Worm (Caenorhabditis elegans) whole organism, dauer: Measurements from ENCODE around the gene metl-18.

ENCODE experiments used
- unc-62 ChIP-seq: sonication (generic microtip); optimal IDR thresholded peaks from 2 replicates; lab custom pipeline; 2017; ENCODE audit warnings: missing biosample characterization, missing genetic modification reagents, missing genetic modification characterization

The metl-18 gene

ce11 chrIII:3425438-3425837, at the start of gene metl-18:
Gene metl-18, plus strand, starts transcription at chrIII:3425738.
- TF ChIP-seq unc-62 (GFP tag; lab: Kevin White, UChicago): no peak

- no peak for TF ChIP-seq unc-62 (GFP tag; lab: Kevin White, UChicago)
Observed at ce11 chrIII:3377134-3377533, 48.4 kb upstream of the metl-18 start.

- TF ChIP-seq unc-62 (GFP tag; lab: Kevin White, UChicago): no peak
Observed at ce11 chrIII:3377700-3378099, 47.8 kb upstream of the metl-18 start.

ce11 chrIII:3381866-3382265, 43.7 kb upstream of the metl-18 start:
- TF ChIP-seq unc-62 (GFP tag; lab: Kevin White, UChicago): no peak

DNA sequence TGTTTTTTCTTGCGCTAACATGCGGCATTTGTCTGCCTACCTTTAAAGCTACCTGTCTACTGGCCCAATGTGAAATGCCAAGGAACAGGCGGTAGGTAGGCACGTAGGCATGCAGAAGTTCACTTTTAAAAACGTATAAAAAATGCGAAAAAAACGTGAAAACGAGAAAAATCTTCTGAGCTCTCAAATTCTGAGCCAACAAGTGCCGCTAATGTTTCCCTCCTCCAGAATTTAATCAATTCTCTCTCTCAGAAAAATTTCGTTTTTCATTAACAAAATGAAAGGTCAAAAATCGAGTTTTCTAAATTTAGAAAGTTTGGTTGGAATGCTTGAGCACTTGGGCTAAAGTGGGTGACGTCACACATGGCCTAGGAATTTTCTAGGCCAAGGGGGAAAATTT, 43.1 kb upstream of the metl-18 start:
- no peak for TF ChIP-seq unc-62 (GFP tag; lab: Kevin White, UChicago)

- TF ChIP-seq unc-62 (GFP tag; lab: Kevin White, UChicago): no peak
Observed at ce11 chrIII:3389426-3390020, 36.0 kb upstream of the metl-18 start, which contains the start of the genes elmd-1 and hecw-1. Gene elmd-1, plus strand, starts transcription at chrIII:3389919. Gene hecw-1, minus strand, starts transcription at chrIII:3389970.

DNA sequence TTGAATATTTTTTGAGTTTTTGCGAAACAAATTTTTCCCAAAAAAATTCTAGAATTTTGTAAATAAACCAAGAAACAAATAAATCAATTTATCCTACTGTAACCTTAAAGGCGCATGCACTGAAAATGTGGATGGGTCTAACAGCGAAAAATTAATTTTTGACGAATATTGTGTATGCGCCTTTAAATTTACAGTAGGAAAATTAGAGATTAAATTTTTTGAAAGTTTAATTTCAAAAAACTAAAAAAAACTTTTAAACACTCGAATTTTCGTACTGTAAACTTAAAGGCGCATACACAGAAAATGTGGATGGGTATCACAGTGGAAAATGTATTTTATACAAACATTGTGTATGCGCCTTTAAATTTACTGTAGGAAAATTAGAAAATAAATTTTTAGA, 35.4 kb upstream of the metl-18 start:
- TF ChIP-seq unc-62 (GFP tag; lab: Kevin White, UChicago): no peak

DNA sequence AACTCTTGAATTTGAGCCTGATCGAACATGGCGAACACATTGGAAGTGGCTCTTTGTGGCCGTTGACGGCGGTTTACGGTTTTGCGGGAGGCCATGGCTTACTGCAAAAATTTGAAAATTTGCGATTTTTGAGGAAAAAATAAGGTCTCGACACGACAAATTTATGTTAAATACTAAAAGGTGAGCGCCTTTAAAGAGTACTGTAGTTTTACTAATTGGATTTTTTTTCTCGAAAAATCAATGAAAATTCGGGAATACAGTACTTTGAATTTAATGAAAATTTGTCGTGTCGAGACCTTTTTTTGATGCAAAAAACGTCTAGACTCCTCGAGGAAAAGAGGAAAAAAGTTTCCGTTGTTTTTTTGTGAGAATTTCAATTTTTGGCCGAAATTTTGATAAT, 31.9 kb upstream of the metl-18 start, which contains the start of gene mlc-4:
Gene mlc-4 (minus strand): TSS at position 101 of the 400 bp plus-strand sequence.
- no peak for TF ChIP-seq unc-62 (GFP tag; lab: Kevin White, UChicago)

DNA sequence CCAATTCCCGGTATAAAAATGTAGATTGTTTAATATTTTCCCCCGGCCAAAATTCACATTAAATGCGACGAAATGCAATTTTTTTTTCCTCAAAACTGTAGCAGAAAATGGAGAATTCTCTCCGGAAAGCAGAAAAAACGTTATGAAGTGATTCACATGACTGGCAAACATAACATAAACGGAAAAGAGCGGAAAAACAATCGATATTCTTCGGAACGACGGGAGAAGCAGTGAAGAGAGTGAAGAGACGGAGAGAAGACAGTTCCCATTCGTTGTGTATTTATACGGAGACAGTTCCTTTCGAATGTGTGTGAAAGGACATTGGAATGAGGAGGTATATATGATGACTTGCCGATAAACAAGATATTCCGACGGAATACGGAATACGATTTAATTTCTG, 30.4 kb upstream of the metl-18 start:
- no peak for TF ChIP-seq unc-62 (GFP tag; lab: Kevin White, UChicago)

ce11 chrIII:3395874-3396467, 29.6 kb upstream of the metl-18 start, which contains the start of gene cri-3:
Gene cri-3, plus strand, starts transcription at chrIII:3396355.
- TF ChIP-seq unc-62 (GFP tag; lab: Kevin White, UChicago): no peak

DNA sequence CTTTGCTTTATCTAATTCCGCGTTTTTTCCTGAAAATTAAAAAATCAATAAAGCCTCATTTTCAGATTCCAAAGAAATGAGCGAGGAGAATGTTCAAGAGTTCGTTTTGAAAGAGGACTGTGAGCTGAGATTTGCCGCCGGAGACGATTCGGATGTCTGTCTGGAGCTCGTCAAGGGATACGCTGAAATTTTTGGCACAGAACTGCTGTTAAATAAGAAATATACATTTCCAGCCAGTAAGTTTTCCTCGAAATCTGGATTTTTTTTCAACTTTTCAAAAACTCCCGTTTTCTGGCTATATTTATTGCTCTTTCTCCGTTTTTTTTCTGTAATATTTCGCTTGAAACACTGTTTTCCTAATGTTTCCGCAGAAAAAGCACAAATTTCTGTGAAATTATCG, 27.9 kb upstream of the metl-18 start, which contains the start of gene clpf-1:
Gene clpf-1 (plus strand): TSS at position 66 of the 400 bp plus-strand sequence.
- TF ChIP-seq unc-62 (GFP tag; lab: Kevin White, UChicago): no peak

ce11 chrIII:3398485-3398884, 27.1 kb upstream of the metl-18 start:
- TF ChIP-seq unc-62 (GFP tag; lab: Kevin White, UChicago): no peak

DNA sequence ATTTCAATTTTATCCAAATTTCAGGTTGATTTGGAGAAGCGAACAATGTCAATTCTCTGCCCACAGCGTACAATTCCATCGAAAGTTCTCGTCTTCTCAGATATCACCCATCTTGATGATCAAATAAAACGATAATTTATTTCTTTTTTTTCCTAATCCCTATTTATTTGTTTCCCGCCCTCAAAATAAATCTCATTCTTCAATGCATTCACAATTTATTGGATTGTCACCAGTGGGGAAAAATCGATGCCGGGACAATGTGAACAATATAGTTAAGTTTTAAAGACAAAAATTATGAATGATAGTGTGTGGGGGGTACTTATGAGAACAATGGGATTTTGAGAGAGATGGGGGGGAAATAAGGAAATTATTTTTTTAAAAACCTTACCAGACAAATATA, 25.1 kb upstream of the metl-18 start:
- TF ChIP-seq unc-62 (GFP tag; lab: Kevin White, UChicago): no peak

DNA sequence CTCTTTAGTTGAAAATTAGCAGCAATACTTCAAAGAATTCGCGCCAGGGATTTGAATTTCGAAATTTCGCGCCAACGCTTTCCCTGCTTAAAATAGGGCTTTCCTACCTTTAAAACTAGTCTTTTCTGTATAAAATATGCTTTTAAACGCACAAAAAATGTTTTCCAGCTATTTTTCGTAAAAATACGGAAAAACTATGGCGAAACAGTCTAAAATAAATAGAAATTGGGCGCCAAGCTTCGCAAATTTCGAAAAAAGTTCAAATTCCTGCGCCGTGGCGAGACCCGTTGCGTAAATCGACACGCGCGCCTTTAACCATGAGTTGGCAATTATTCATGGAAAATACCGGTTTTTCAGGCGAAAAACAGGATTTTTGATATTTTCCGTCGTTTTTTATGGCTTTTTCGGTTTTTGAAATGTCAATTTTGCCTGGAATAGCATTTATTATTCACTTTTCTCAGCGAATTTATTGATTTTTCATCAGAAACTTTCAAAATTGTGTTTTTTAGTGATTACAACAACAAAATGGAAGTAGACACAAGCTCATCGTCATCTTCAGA, 21.1 kb upstream of the metl-18 start, which contains the start of the genes npp-9 and F59A2.5:
Gene npp-9 (minus strand): TSS at position 126 of the 560 bp plus-strand sequence.
Gene F59A2.5 (plus strand): TSS at position 510 of the 560 bp plus-strand sequence.
- TF ChIP-seq unc-62 (GFP tag; lab: Kevin White, UChicago): no peak

- no peak for TF ChIP-seq unc-62 (GFP tag; lab: Kevin White, UChicago)
Observed at ce11 chrIII:3405535-3405934, 20.0 kb upstream of the metl-18 start, which contains the start of gene golg-4. Gene golg-4, plus strand, starts transcription at chrIII:3405568.

- no peak for TF ChIP-seq unc-62 (GFP tag; lab: Kevin White, UChicago)
Observed at ce11 chrIII:3413437-3413836, 12.1 kb upstream of the metl-18 start.
